Fruit fly (Drosophila melanogaster) whole organism: ENCODE results near the gene Serinc.

Experiments
- CG8478 ChIP-seq: fragments of >200 bp; optimal IDR thresholded peaks from 2 replicates; lab custom pipeline; 2018; ENCODE audit warnings: inconsistent platforms
- EcR ChIP-seq, 2 experiments: fragments of >200 bp; optimal IDR thresholded peaks; 2 replicates each; lab custom pipeline; 2017; ENCODE audit warnings: missing biosample characterization in 2 of 2, missing genetic modification characterization in 2 of 2, missing genetic modification reagents in 2 of 2
- psq ChIP-seq: fragments of >200 bp; optimal IDR thresholded peaks from 2 replicates; lab custom pipeline; 2017
- usp ChIP-seq: fragments of >200 bp; optimal IDR thresholded peaks from 2 replicates; lab custom pipeline; 2017; ENCODE audit warnings: missing biosample characterization, missing genetic modification characterization, mixed read lengths

DNA sequence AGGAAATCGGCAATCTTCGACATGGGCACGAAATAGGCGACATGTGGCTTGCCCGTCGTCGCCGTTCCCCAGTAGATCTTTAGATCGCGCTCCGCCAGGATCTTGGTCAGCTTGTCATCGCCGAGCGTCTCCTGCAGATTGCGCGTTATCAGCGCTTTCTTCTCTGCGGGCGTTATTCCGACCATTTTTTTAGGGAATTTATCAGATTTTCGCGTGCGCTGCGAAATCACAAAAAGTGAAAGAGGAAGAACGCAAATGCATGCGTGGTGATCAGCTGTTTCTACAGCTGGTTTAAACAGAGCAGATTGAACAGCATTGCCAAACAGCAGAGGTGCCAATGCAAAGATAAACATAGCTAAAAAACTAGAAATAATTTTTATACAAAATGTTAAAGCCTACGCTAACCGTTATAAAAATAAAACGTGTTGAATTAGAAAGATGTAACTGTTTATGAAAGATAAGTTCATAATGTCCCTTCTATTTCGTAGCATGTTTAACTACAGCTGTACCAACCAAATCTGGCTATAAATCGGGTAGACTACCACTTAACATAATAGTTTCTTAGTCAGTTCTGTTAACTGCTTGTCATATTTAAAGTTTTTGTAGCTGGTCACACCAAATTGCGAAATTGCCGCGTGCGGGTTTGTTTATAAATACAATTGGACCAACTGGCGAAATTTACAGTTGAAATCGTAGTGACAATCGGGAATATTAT lies 6.7 kb downstream of the Serinc start, which contains the start of the genes TyrRS and CG33158:
- no peak for TF ChIP-seq psq (lab: Kevin White, UChicago)
- no peak for TF ChIP-seq CG8478 (lab: Kevin White, UChicago)
- no peak for TF ChIP-seq usp (GFP tag; lab: Kevin White, UChicago)
- no peak for TF ChIP-seq EcR (GFP tag; optimal IDR thresholded peaks at IDR 0.05; lab: Kevin White, UChicago)
